Fruit fly (Drosophila melanogaster) whole organism, embryonic: ENCODE measurements around the gene Idi.
A peak's percentile ranks its signal among the peaks of the same experiment; 100 is the strongest.

Experiments
- Bdp1 ChIP-seq: fragments of 200-800 bp; sonication (Bioruptor generic); optimal IDR thresholded peaks from 3 replicates; lab custom pipeline; 2016; ENCODE audit warnings: missing biosample characterization, missing genetic modification characterization
- CG10209 ChIP-seq: fragments of 200-800 bp; sonication (Bioruptor generic); optimal IDR thresholded peaks from 3 replicates; lab custom pipeline; 2017; ENCODE audit warnings: missing biosample characterization, mild to moderate bottlenecking, missing genetic modification characterization, missing genetic modification reagents
- CG10565 ChIP-seq: fragments of 200-800 bp; sonication (Bioruptor generic); optimal IDR thresholded peaks from 3 replicates; lab custom pipeline; 2016; ENCODE audit warnings: missing biosample characterization, mild to moderate bottlenecking, missing genetic modification characterization
- CG11695 ChIP-seq: fragments of 200-800 bp; sonication (Bioruptor generic); IDR thresholded peaks from 3 replicates; pipeline ENCODE4 v1.3.6; 2022; ENCODE audit warnings: missing biosample characterization, missing genetic modification characterization
- CG11723 ChIP-seq: fragments of 200-800 bp; sonication (Bioruptor generic); optimal IDR thresholded peaks from 2 replicates; lab custom pipeline; 2017; ENCODE audit warnings: missing biosample characterization, mild to moderate bottlenecking, missing genetic modification characterization
- CG12744 ChIP-seq: fragments of 200-800 bp; sonication (Bioruptor generic); optimal IDR thresholded peaks from 2 replicates; lab custom pipeline; 2016; ENCODE audit warnings: missing biosample characterization, missing genetic modification characterization
- CG12942 ChIP-seq: fragments of 200-800 bp; sonication (Bioruptor generic); optimal IDR thresholded peaks from 3 replicates; lab custom pipeline; 2016; ENCODE audit warnings: missing biosample characterization, missing genetic modification characterization
- CG13296 ChIP-seq: fragments of 200-800 bp; sonication (Bioruptor generic); optimal IDR thresholded peaks from 3 replicates; lab custom pipeline; 2018; ENCODE audit warnings: missing biosample characterization, mild to moderate bottlenecking, missing genetic modification characterization
- CG14050 ChIP-seq: fragments of 200-800 bp; sonication (Bioruptor generic); IDR thresholded peaks from 3 replicates; pipeline ENCODE4 v1.3.6; 2022; ENCODE audit warnings: missing biosample characterization, missing genetic modification characterization
- CG14441 ChIP-seq: fragments of 200-800 bp; sonication (Bioruptor generic); IDR thresholded peaks from 2 replicates; pipeline ENCODE4 v1.3.6; 2022; ENCODE audit warnings: missing biosample characterization, missing genetic modification characterization
- CG15696 ChIP-seq: fragments of 200-800 bp; sonication (Bioruptor generic); optimal IDR thresholded peaks from 2 replicates; lab custom pipeline; 2019; ENCODE audit warnings: missing biosample characterization, mild to moderate bottlenecking, missing genetic modification characterization, moderate library complexity
- CG1647 ChIP-seq: fragments of 200-800 bp; sonication (Bioruptor generic); optimal IDR thresholded peaks from 3 replicates; lab custom pipeline; 2016; ENCODE audit warnings: missing biosample characterization, missing genetic modification characterization
- CG16813 ChIP-seq: fragments of 200-800 bp; sonication (Bioruptor generic); IDR thresholded peaks from 3 replicates; pipeline ENCODE4 v1.3.6; 2022; ENCODE audit warnings: missing biosample characterization, missing genetic modification characterization; ENCODE audit not compliant: partially characterized antibody
- CG16815 ChIP-seq: fragments of 200-800 bp; sonication (Bioruptor generic); optimal IDR thresholded peaks from 3 replicates; lab custom pipeline; 2017; ENCODE audit warnings: missing biosample characterization, mild to moderate bottlenecking, missing genetic modification characterization
- CG17912 ChIP-seq: fragments of 200-800 bp; sonication (Bioruptor generic); optimal IDR thresholded peaks from 2 replicates; lab custom pipeline; 2018; ENCODE audit warnings: missing biosample characterization, mild to moderate bottlenecking, missing genetic modification characterization
- CG1792 ChIP-seq: fragments of 200-800 bp; sonication (Bioruptor generic); optimal IDR thresholded peaks from 2 replicates; lab custom pipeline; 2016; ENCODE audit warnings: missing biosample characterization, missing genetic modification characterization
- CG30431 ChIP-seq: fragments of 200-800 bp; sonication (Bioruptor generic); optimal IDR thresholded peaks from 2 replicates; lab custom pipeline; 2017; ENCODE audit warnings: missing biosample characterization, missing genetic modification characterization
- CG31224 ChIP-seq: fragments of 200-800 bp; sonication (Bioruptor generic); IDR thresholded peaks from 2 replicates; pipeline ENCODE4 v1.3.6; 2022; ENCODE audit warnings: missing biosample characterization, missing genetic modification characterization
- CG33557 ChIP-seq: fragments of 200-800 bp; sonication (Bioruptor generic); optimal IDR thresholded peaks from 2 replicates; lab custom pipeline; 2019; ENCODE audit warnings: missing biosample characterization, mild to moderate bottlenecking, missing genetic modification characterization, moderate library complexity
- CG3838 ChIP-seq: fragments of 200-800 bp; sonication (Bioruptor generic); optimal IDR thresholded peaks from 3 replicates; lab custom pipeline; 2016; ENCODE audit warnings: missing biosample characterization, missing genetic modification characterization
- CG3995 ChIP-seq: fragments of 200-800 bp; sonication (Bioruptor generic); optimal IDR thresholded peaks from 3 replicates; lab custom pipeline; 2016; ENCODE audit warnings: missing biosample characterization, missing genetic modification characterization
- CG9215 ChIP-seq: fragments of 200-800 bp; sonication (Bioruptor generic); IDR thresholded peaks from 2 replicates; pipeline ENCODE4 v1.3.6; 2022; ENCODE audit warnings: missing biosample characterization, missing genetic modification characterization
- CHES-1-like ChIP-seq: fragments of 200-800 bp; sonication (Bioruptor generic); optimal IDR thresholded peaks from 2 replicates; lab custom pipeline; 2016; ENCODE audit warnings: missing biosample characterization, missing genetic modification characterization
- Camta ChIP-seq: fragments of 200-800 bp; sonication (Bioruptor generic); optimal IDR thresholded peaks from 2 replicates; lab custom pipeline; 2016; ENCODE audit warnings: missing biosample characterization, missing genetic modification characterization
- CoRest ChIP-seq: fragments of 200-800 bp; sonication (Bioruptor generic); optimal IDR thresholded peaks from 3 replicates; lab custom pipeline; 2018; ENCODE audit warnings: missing biosample characterization, mild to moderate bottlenecking, missing genetic modification characterization, moderate library complexity
- D ChIP-seq, 2 experiments: fragments of 200-800 bp in 1 of 2; fragments of >200 bp in 1 of 2; sonication (Bioruptor generic) in 1 of 2; optimal IDR thresholded peaks; 2 replicates in 1 of 2; 3 replicates in 1 of 2; lab custom pipeline; 2017; ENCODE audit warnings: mild to moderate bottlenecking in 1 of 2, missing biosample characterization in 1 of 2, missing genetic modification characterization in 1 of 2, missing genetic modification reagents in 1 of 2
- Dek ChIP-seq: fragments of 200-800 bp; sonication (Bioruptor generic); optimal IDR thresholded peaks from 3 replicates; lab custom pipeline; 2019; ENCODE audit warnings: missing biosample characterization, mild to moderate bottlenecking, missing genetic modification characterization, moderate library complexity
- E2f2 ChIP-seq: fragments of 200-800 bp; sonication (Bioruptor generic); IDR thresholded peaks from 2 replicates; pipeline ENCODE4 v1.3.6; 2022; ENCODE audit warnings: missing biosample characterization, missing genetic modification characterization
- Gsc ChIP-seq: fragments of 200-800 bp; sonication (Bioruptor generic); IDR thresholded peaks from 2 replicates; pipeline ENCODE4 v1.3.6; 2022; ENCODE audit warnings: missing biosample characterization, missing genetic modification characterization
- Hey ChIP-seq: fragments of 200-800 bp; sonication (Bioruptor generic); optimal IDR thresholded peaks from 3 replicates; lab custom pipeline; 2018; ENCODE audit warnings: missing biosample characterization, mild to moderate bottlenecking, missing genetic modification characterization
- Lpt ChIP-seq: fragments of >200 bp; optimal IDR thresholded peaks from 2 replicates; lab custom pipeline; 2018; ENCODE audit warnings: missing biosample characterization, missing genetic modification characterization
- NK7.1 ChIP-seq: fragments of 200-800 bp; sonication (Bioruptor generic); optimal IDR thresholded peaks from 3 replicates; lab custom pipeline; 2016; ENCODE audit warnings: missing biosample characterization, missing genetic modification characterization
- Opbp ChIP-seq: fragments of 200-800 bp; sonication (Bioruptor generic); IDR thresholded peaks from 3 replicates; pipeline ENCODE4 v1.3.6; 2022; ENCODE audit warnings: missing biosample characterization, missing genetic modification characterization; ENCODE audit not compliant: partially characterized antibody
- Poxn ChIP-seq: fragments of 200-800 bp; sonication (Bioruptor generic); IDR thresholded peaks from 2 replicates; pipeline ENCODE4 v1.3.6; 2022; ENCODE audit warnings: missing biosample characterization, missing genetic modification characterization
- Stat92E ChIP-seq, 3 experiments: fragments of >200 bp in 2 of 3; fragments of 200-800 bp in 1 of 3; sonication (Bioruptor generic) in 1 of 3; optimal IDR thresholded peaks; 2 replicates each; lab custom pipeline; 2017 to 2019; ENCODE audit warnings: missing biosample characterization in 3 of 3, missing genetic modification characterization in 3 of 3, mild to moderate bottlenecking in 1 of 3, moderate library complexity in 1 of 3
- aop ChIP-seq: fragments of 200-800 bp; sonication (Bioruptor generic); IDR thresholded peaks from 2 replicates; pipeline ENCODE4 v1.3.6; 2022; ENCODE audit warnings: missing biosample characterization, missing genetic modification characterization
- ash1 ChIP-seq: fragments of 200-800 bp; sonication (Bioruptor generic); optimal IDR thresholded peaks from 2 replicates; lab custom pipeline; 2018; ENCODE audit warnings: missing biosample characterization, mild to moderate bottlenecking, missing genetic modification characterization
- bbx ChIP-seq: fragments of 200-800 bp; sonication (Bioruptor generic); IDR thresholded peaks from 2 replicates; pipeline ENCODE4 v1.3.6; 2022; ENCODE audit warnings: missing biosample characterization, missing genetic modification characterization; ENCODE audit not compliant: partially characterized antibody
- chinmo ChIP-seq: fragments of 200-800 bp; sonication (Bioruptor generic); IDR thresholded peaks from 4 replicates; pipeline ENCODE4 v1.3.6; 2022; ENCODE audit warnings: missing biosample characterization, missing genetic modification characterization; ENCODE audit not compliant: partially characterized antibody
- ci ChIP-seq: fragments of 200-800 bp; sonication (Bioruptor generic); IDR thresholded peaks from 3 replicates; pipeline ENCODE4 v1.3.6; 2022; ENCODE audit warnings: missing biosample characterization, missing genetic modification characterization
- fd64A ChIP-seq: fragments of 200-800 bp; sonication (Bioruptor generic); optimal IDR thresholded peaks from 3 replicates; lab custom pipeline; 2018; ENCODE audit warnings: missing biosample characterization, mild to moderate bottlenecking, missing genetic modification characterization
- fu2 ChIP-seq: fragments of 200-800 bp; sonication (Bioruptor generic); optimal IDR thresholded peaks from 2 replicates; lab custom pipeline; 2016; ENCODE audit warnings: missing biosample characterization, missing genetic modification characterization
- gcm ChIP-seq: fragments of 200-800 bp; sonication (Bioruptor generic); optimal IDR thresholded peaks from 2 replicates; lab custom pipeline; 2019; ENCODE audit warnings: missing biosample characterization, mild to moderate bottlenecking, missing genetic modification characterization, moderate library complexity
- h ChIP-seq: fragments of >200 bp; optimal IDR thresholded peaks from 2 replicates; lab custom pipeline; 2017
- jigr1 ChIP-seq: fragments of 200-800 bp; sonication (Bioruptor generic); IDR thresholded peaks from 3 replicates; pipeline ENCODE4 v1.3.6; 2022; ENCODE audit warnings: missing biosample characterization, missing genetic modification characterization
- ken ChIP-seq: fragments of 200-800 bp; sonication (Bioruptor generic); IDR thresholded peaks from 3 replicates; pipeline ENCODE4 v1.3.6; 2022; ENCODE audit warnings: missing biosample characterization, missing genetic modification characterization
- mld ChIP-seq: fragments of 200-800 bp; sonication (Bioruptor generic); IDR thresholded peaks from 3 replicates; pipeline ENCODE4 v1.3.6; 2022; ENCODE audit warnings: missing biosample characterization, missing genetic modification characterization; ENCODE audit not compliant: partially characterized antibody
- sim ChIP-seq: fragments of 200-800 bp; sonication (Bioruptor generic); IDR thresholded peaks from 2 replicates; pipeline ENCODE4 v1.3.6; 2022; ENCODE audit warnings: missing biosample characterization, missing genetic modification characterization
- sisA ChIP-seq: fragments of 200-800 bp; sonication (Bioruptor generic); IDR thresholded peaks from 2 replicates; pipeline ENCODE4 v1.3.6; 2022; ENCODE audit warnings: missing biosample characterization, missing genetic modification characterization
- tx ChIP-seq: fragments of 200-800 bp; sonication (Bioruptor generic); optimal IDR thresholded peaks from 2 replicates; lab custom pipeline; 2016; ENCODE audit warnings: missing biosample characterization, missing genetic modification characterization
- zen2 ChIP-seq: fragments of 200-800 bp; sonication (Bioruptor generic); IDR thresholded peaks from 3 replicates; pipeline ENCODE4 v1.3.6; 2022; ENCODE audit warnings: missing biosample characterization, missing genetic modification characterization; ENCODE audit not compliant: partially characterized antibody

The Idi gene

DNA sequence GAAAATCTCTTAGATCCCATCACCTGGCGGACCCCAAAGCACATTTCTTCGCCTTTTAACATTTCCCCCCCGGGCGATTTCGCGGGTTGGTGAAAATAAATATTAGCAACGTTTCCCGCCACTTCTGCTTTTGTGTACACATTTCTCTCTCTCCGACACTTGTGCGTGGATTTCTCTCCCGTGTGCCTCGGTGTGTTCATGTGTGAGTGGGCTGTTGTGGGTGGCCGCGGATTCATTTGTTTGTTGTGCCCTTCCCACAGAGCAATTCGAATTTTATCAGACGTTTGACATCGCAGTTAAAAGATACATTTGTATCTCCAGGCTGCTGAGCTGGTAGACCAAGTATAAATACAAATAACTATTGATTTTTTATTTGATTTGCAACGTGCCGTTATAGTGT lies 45.7 kb upstream of the Idi start (continued):
- TF ChIP-seq CG33557 (GFP tag; lab: Kevin White, UChicago) = no peak
- no peak for TF ChIP-seq Camta (GFP tag; lab: Kevin White, UChicago)
- TF ChIP-seq Dek (tag; lab: Kevin White, UChicago) = no peak
- no peak for TF ChIP-seq aop
- TF ChIP-seq Hey (tag; lab: Kevin White, UChicago) = no peak
- TF ChIP-seq h (lab: Kevin White, UChicago) = no peak
- no peak for TF ChIP-seq Stat92E (GFP tag; optimal IDR thresholded peaks at IDR 0.05; lab: Kevin White, UChicago)
- TF ChIP-seq CG1792 = no peak
- no peak for TF ChIP-seq tx
- no peak for TF ChIP-seq NK7.1 (GFP tag; lab: Kevin White, UChicago)
- TF ChIP-seq fd64A = no peak
- TF ChIP-seq E2f2 (GFP tag; lab: Robert Waterston, UW) = peak; percentile 23; the same call in 1 of the 2 replicates
- TF ChIP-seq CG16815 = no peak
- peak; percentile 20 for TF ChIP-seq gcm (GFP tag; lab: Kevin White, UChicago)
- no peak for TF ChIP-seq CG15696 (tag; lab: Kevin White, UChicago)
- TF ChIP-seq chinmo (GFP tag; lab: Robert Waterston, UW) = peak; percentile 53; the same call in 1 of the 4 replicates
- no peak for TF ChIP-seq ash1 (GFP tag; lab: Kevin White, UChicago)
- no peak; the same call in 2 of the 3 replicates for TF ChIP-seq CG14050 (GFP tag; lab: Robert Waterston, UW)
- no peak for TF ChIP-seq Gsc (GFP tag; lab: Robert Waterston, UW)
- TF ChIP-seq D (optimal IDR thresholded peaks at IDR 0.05; lab: Kevin White, UChicago) = no peak
- TF ChIP-seq D (GFP tag; optimal IDR thresholded peaks at IDR 0.05; lab: Kevin White, UChicago) = no peak
- TF ChIP-seq CG9215 (GFP tag; lab: Robert Waterston, UW) = no peak
- TF ChIP-seq sim (GFP tag; lab: Robert Waterston, UW) = no peak
- no peak for TF ChIP-seq CG12744 (GFP tag; lab: Kevin White, UChicago)
- TF ChIP-seq Opbp (GFP tag; lab: Robert Waterston, UW) = no peak
- TF ChIP-seq fu2 (GFP tag; lab: Kevin White, UChicago) = no peak
- TF ChIP-seq CG11723 (GFP tag; lab: Kevin White, UChicago) = no peak
- TF ChIP-seq CoRest = peak; percentile 13
- TF ChIP-seq jigr1 (GFP tag; lab: Robert Waterston, UW) = no peak
- TF ChIP-seq Lpt (GFP tag; lab: Kevin White, UChicago) = no peak
- TF ChIP-seq ci = peak; percentile 84
- TF ChIP-seq CG11695 (GFP tag; lab: Robert Waterston, UW) = no peak
- no peak for TF ChIP-seq CG1647 (GFP tag; lab: Kevin White, UChicago)
- no peak for TF ChIP-seq CHES-1-like
- TF ChIP-seq sisA (GFP tag; lab: Robert Waterston, UW) = no peak
- TF ChIP-seq Poxn (GFP tag; lab: Robert Waterston, UW) = no peak
- TF ChIP-seq zen2 (GFP tag; lab: Robert Waterston, UW) = no peak
- TF ChIP-seq CG17912 (GFP tag; lab: Kevin White, UChicago) = no peak
- no peak for TF ChIP-seq Bdp1
- TF ChIP-seq CG12942 (GFP tag; lab: Kevin White, UChicago) = no peak
- no peak for TF ChIP-seq mld (GFP tag; lab: Robert Waterston, UW)
- TF ChIP-seq CG3838 (GFP tag; lab: Kevin White, UChicago) = no peak
- no peak for TF ChIP-seq bbx (GFP tag; lab: Robert Waterston, UW)
- TF ChIP-seq ken (GFP tag; lab: Robert Waterston, UW) = no peak
- TF ChIP-seq CG10209 = no peak
- TF ChIP-seq CG16813 (GFP tag; lab: Robert Waterston, UW) = no peak
- TF ChIP-seq CG13296 (GFP tag; lab: Kevin White, UChicago) = no peak
- no peak for TF ChIP-seq CG3995 (GFP tag; lab: Kevin White, UChicago)
- TF ChIP-seq CG10565 (GFP tag; lab: Kevin White, UChicago) = no peak
- TF ChIP-seq CG31224 = no peak
- TF ChIP-seq CG14441 (GFP tag; lab: Robert Waterston, UW) = peak; percentile 36; the same call in 1 of the 2 replicates
- TF ChIP-seq CG30431 (GFP tag; lab: Kevin White, UChicago) = no peak
